Worm (Caenorhabditis elegans) whole organism, young adult: Measurements from ENCODE around the gene unc-33.

Experiments used
- B0261.1 ChIP-seq: sonication (generic microtip); optimal IDR thresholded peaks from 2 replicates; lab custom pipeline; 2016; ENCODE audit warnings: mild to moderate bottlenecking, missing genetic modification characterization, moderate library complexity, missing compliant biosample characterization
- F57C9.4 ChIP-seq: sonication (generic microtip); optimal IDR thresholded peaks from 2 replicates; lab custom pipeline; 2017; ENCODE audit warnings: mild to moderate bottlenecking, missing genetic modification characterization, missing compliant biosample characterization
- ama-1 ChIP-seq, 3 experiments: fragments of 150-350 bp in 1 of 3; sonication (generic microtip) in 2 of 3; optimal IDR thresholded peaks; 2 replicates each; lab custom pipeline; 2014 to 2018; ENCODE audit warnings: missing biosample characterization in 2 of 3, missing genetic modification characterization in 2 of 3, missing genetic modification reagents in 2 of 3
- athp-1 ChIP-seq: sonication (generic microtip); optimal IDR thresholded peaks from 2 replicates; lab custom pipeline; 2017; ENCODE audit warnings: mild to moderate bottlenecking, missing genetic modification characterization, missing compliant biosample characterization
- nfya-2 ChIP-seq: fragments of 200-800 bp; sonication (Bioruptor generic); IDR thresholded peaks from 2 replicates; pipeline ENCODE4 v1.3.6; 2022; ENCODE audit warnings: missing genetic modification reagents, missing genetic modification characterization, missing compliant biosample characterization
- nhr-80 ChIP-seq: sonication (generic microtip); optimal IDR thresholded peaks from 2 replicates; lab custom pipeline; 2016; ENCODE audit warnings: missing genetic modification characterization, missing compliant biosample characterization
- pbrm-1 ChIP-seq: fragments of 200-800 bp; sonication (Bioruptor generic); IDR thresholded peaks from 2 replicates; pipeline ENCODE4 v1.3.6; 2022; ENCODE audit warnings: missing genetic modification reagents, missing genetic modification characterization, missing compliant biosample characterization
- snpc-4 ChIP-seq, 5 experiments: fragments of 150-350 bp in 1 of 5; sonication (generic microtip) in 4 of 5; optimal IDR thresholded peaks; 2 replicates each; lab custom pipeline; 2014 to 2018; ENCODE audit warnings: missing genetic modification characterization in 5 of 5, missing biosample characterization in 3 of 5, antibody characterized with exemption in 2 of 5, mild to moderate bottlenecking in 2 of 5, missing compliant biosample characterization in 2 of 5, missing genotype in 2 of 5, moderate library complexity in 2 of 5, missing genetic modification reagents in 1 of 5
- unc-62 ChIP-seq: fragments of 150-350 bp; optimal IDR thresholded peaks from 2 replicates; lab custom pipeline; 2014; ENCODE audit warnings: missing biosample characterization, missing genetic modification reagents, missing genetic modification characterization

DNA sequence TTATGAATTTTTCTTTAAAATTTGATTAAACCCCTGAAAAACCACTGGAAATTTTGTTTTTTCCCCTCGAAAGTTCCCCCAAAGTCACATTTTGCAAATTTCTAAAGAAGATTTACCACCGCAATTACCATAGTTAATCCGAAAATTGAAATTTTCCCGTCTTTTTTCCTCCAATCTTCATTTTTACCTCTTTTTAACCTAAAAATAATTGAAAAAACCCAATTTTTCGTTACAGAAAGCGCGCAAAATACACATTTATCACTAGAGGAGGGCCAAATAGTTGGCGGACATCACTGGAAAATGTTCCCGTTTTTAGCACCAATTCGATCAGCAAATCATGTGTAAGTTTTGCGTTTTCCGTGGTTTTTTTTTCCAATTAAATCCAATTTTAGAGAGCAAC, at the start of gene unc-33:
- no peak for TF ChIP-seq snpc-4 (GFP tag; optimal IDR thresholded peaks at IDR 0.05; lab: Kevin White, UChicago)
- TF ChIP-seq snpc-4 (tag; optimal IDR thresholded peaks at IDR 0.05; lab: Kevin White, UChicago) = no peak
- TF ChIP-seq B0261.1 (tag; lab: Kevin White, UChicago) = no peak
- no peak for TF ChIP-seq ama-1 (optimal IDR thresholded peaks at IDR 0.05; lab: Kevin White, UChicago)
- TF ChIP-seq ama-1 (GFP tag; optimal IDR thresholded peaks at IDR 0.05; lab: Kevin White, UChicago) = no peak
- no peak for TF ChIP-seq nfya-2 (GFP tag; lab: Robert Waterston, UW)
- no peak for TF ChIP-seq F57C9.4
- no peak for TF ChIP-seq nhr-80
- no peak for TF ChIP-seq athp-1
- no peak for TF ChIP-seq unc-62 (GFP tag; lab: Kevin White, UChicago)
- no peak for TF ChIP-seq pbrm-1 (GFP tag; lab: Robert Waterston, UW)
